Worm (Caenorhabditis elegans) whole organism, L4 larva: ENCODE data around the gene H41C03.1.

Source experiments
- D1046.2 ChIP-seq: fragments of 200-800 bp; sonication (Bioruptor generic); IDR thresholded peaks from 2 replicates; pipeline ENCODE4 v1.3.6; 2022; ENCODE audit warnings: missing genetic modification characterization, missing compliant biosample characterization
- ctbp-1 ChIP-seq: fragments of 200-800 bp; sonication (Bioruptor generic); IDR thresholded peaks from 2 replicates; pipeline ENCODE4 v1.3.6; 2022; ENCODE audit warnings: missing genetic modification reagents, missing genetic modification characterization, missing compliant biosample characterization
- daf-12 ChIP-seq: fragments of 150-350 bp; optimal IDR thresholded peaks from 2 replicates; lab custom pipeline; 2014; ENCODE audit warnings: missing biosample characterization, missing genetic modification reagents, missing genetic modification characterization
- daf-19 ChIP-seq: fragments of 200-800 bp; sonication (Bioruptor generic); conservative IDR thresholded peaks from 2 replicates; pipeline ENCODE4 v1.3.6; 2022; ENCODE audit warnings: missing genetic modification characterization, missing compliant biosample characterization
- nhr-76 ChIP-seq: fragments of 150-350 bp; optimal IDR thresholded peaks from 2 replicates; lab custom pipeline; 2014; ENCODE audit warnings: missing biosample characterization, missing genetic modification characterization
- nhr-77 ChIP-seq: fragments of 150-350 bp; optimal IDR thresholded peaks from 2 replicates; lab custom pipeline; 2014; ENCODE audit warnings: missing biosample characterization, missing genetic modification characterization
- pha-4 ChIP-seq, 2 experiments: fragments of 150-350 bp in 1 of 2; fragments of 200-800 bp in 1 of 2; sonication (Bioruptor generic) in 1 of 2; IDR thresholded peaks in 1 of 2; optimal IDR thresholded peaks in 1 of 2; 2 replicates each; pipeline versions ENCODE4 v1.3.6 to Lab custom; 2014 to 2022; ENCODE audit warnings: missing genetic modification characterization in 2 of 2, missing genetic modification reagents in 2 of 2, missing biosample characterization in 1 of 2, missing compliant biosample characterization in 1 of 2
- unc-62 ChIP-seq, 3 experiments: fragments of 150-350 bp in 1 of 3; sonication (generic microtip); optimal IDR thresholded peaks in 2 of 3; peaks in 1 of 3; 1 replicate in 1 of 3; 2 replicates in 2 of 3; lab custom pipeline; 2014 to 2017; ENCODE audit warnings: missing biosample characterization in 3 of 3, missing genetic modification characterization in 3 of 3, missing genetic modification reagents in 3 of 3, missing genotype in 1 of 3
- zag-1 ChIP-seq: fragments of 150-350 bp; optimal IDR thresholded peaks from 2 replicates; lab custom pipeline; 2014; ENCODE audit warnings: missing biosample characterization, missing genetic modification characterization

ce11 chrII:5865405-5866308 is 11.4 kb downstream of the H41C03.1 start, which contains the start of gene F55C12.19:
- no peak for TF ChIP-seq D1046.2 (GFP tag; lab: Robert Waterston, UW)
- TF ChIP-seq nhr-77 (tag; lab: Kevin White, UChicago), result no peak
- TF ChIP-seq nhr-76 (tag; lab: Kevin White, UChicago), result no peak
- no peak for TF ChIP-seq pha-4 (GFP tag; IDR thresholded peaks at IDR 0.05; lab: Robert Waterston, UW)
- no peak for TF ChIP-seq pha-4 (tag; optimal IDR thresholded peaks at IDR 0.05; lab: Kevin White, UChicago)
- TF ChIP-seq unc-62 (GFP tag; optimal IDR thresholded peaks at IDR 0.05 in 1 of 2; lab: Kevin White, UChicago), result no peak
- no peak for TF ChIP-seq unc-62 (tag; optimal IDR thresholded peaks at IDR 0.05; lab: Kevin White, UChicago)
- TF ChIP-seq daf-12 (tag; lab: Kevin White, UChicago), result no peak
- no peak for TF ChIP-seq daf-19 (GFP tag; lab: Robert Waterston, UW)
- TF ChIP-seq ctbp-1 (GFP tag; lab: Robert Waterston, UW), result no peak
- TF ChIP-seq zag-1 (tag; lab: Kevin White, UChicago), result no peak
